Fruit fly (Drosophila melanogaster) S2 (cell line): ENCODE results near the gene Cpr72Ea.

Experiments
- CG8478 ChIP-seq: fragments of >200 bp; optimal IDR thresholded peaks from 2 replicates; lab custom pipeline; 2018
- CTCF ChIP-seq, 2 experiments: fragments of >200 bp; optimal IDR thresholded peaks; 2 replicates each; lab custom pipeline; 2018

DNA sequence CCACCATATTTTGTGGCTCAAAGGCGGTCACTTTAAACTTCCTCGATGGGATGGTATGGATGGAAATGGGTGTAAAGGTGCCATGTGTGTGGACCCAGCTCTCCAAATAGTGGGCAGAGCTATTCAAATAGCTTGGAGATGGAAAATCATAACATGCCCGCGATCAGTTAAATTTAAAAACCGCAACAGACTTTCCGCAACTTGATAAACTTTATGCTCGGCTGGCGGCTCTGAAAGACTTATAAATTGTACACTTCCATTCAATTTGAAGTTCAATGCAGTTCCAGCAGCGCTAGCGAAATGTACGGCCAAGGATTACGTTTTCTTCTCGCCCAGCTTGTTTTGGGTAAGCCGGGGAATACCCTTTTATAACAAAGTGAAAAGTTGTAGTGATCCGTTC lies 16.4 kb upstream of the Cpr72Ea start, which contains the start of gene CG33257:
- TF ChIP-seq CG8478 (lab: Kevin White, UChicago) (no peak), CTCF (optimal IDR thresholded peaks at IDR 0.05; lab: Kevin White, UChicago) (no peak)
